Fruit fly (Drosophila melanogaster) whole organism, embryonic: ENCODE results near the gene Myo31DF.

Experiments
- Asciz ChIP-seq: fragments of 200-800 bp; sonication (Bioruptor generic); optimal IDR thresholded peaks from 2 replicates; lab custom pipeline; 2017; ENCODE audit warnings: missing biosample characterization, mild to moderate bottlenecking, missing genetic modification characterization, missing genetic modification reagents
- B-H2 ChIP-seq: fragments of 200-800 bp; sonication (Bioruptor generic); optimal IDR thresholded peaks from 2 replicates; lab custom pipeline; 2018; ENCODE audit warnings: missing biosample characterization, mild to moderate bottlenecking, missing genetic modification characterization
- CG11696 ChIP-seq: fragments of 200-800 bp; sonication (Bioruptor generic); IDR thresholded peaks from 2 replicates; pipeline ENCODE4 v1.3.6; 2022; ENCODE audit warnings: missing biosample characterization, missing genetic modification characterization
- CG13287 ChIP-seq: fragments of 200-800 bp; sonication (Bioruptor generic); IDR thresholded peaks from 2 replicates; pipeline ENCODE4 v1.3.6; 2022; ENCODE audit warnings: missing biosample characterization, missing genetic modification characterization; ENCODE audit not compliant: partially characterized antibody
- CG16815 ChIP-seq: fragments of 200-800 bp; sonication (Bioruptor generic); optimal IDR thresholded peaks from 3 replicates; lab custom pipeline; 2017; ENCODE audit warnings: missing biosample characterization, mild to moderate bottlenecking, missing genetic modification characterization
- CG17612 ChIP-seq: fragments of 200-800 bp; sonication (Bioruptor generic); IDR thresholded peaks from 2 replicates; pipeline ENCODE4 v1.3.6; 2022; ENCODE audit warnings: missing biosample characterization, missing genetic modification characterization
- CG18011 ChIP-seq: fragments of 200-800 bp; sonication (Bioruptor generic); optimal IDR thresholded peaks from 2 replicates; lab custom pipeline; 2017; ENCODE audit warnings: missing biosample characterization, missing genetic modification characterization, mild to moderate bottlenecking, moderate library complexity, missing genotype
- CG1832 ChIP-seq: fragments of 200-800 bp; sonication (Bioruptor generic); optimal IDR thresholded peaks from 2 replicates; lab custom pipeline; 2017; ENCODE audit warnings: missing biosample characterization, mild to moderate bottlenecking, missing genetic modification characterization, inconsistent platforms
- CG2120 ChIP-seq: fragments of 200-800 bp; sonication (Bioruptor generic); optimal IDR thresholded peaks from 3 replicates; lab custom pipeline; 2016; ENCODE audit warnings: missing biosample characterization, missing genetic modification characterization
- CG3065 ChIP-seq: fragments of 200-800 bp; sonication (Bioruptor generic); optimal IDR thresholded peaks from 2 replicates; lab custom pipeline; 2016; ENCODE audit warnings: missing biosample characterization, missing genetic modification characterization
- CG4282 ChIP-seq: fragments of 200-800 bp; sonication (Bioruptor generic); optimal IDR thresholded peaks from 2 replicates; lab custom pipeline; 2016; ENCODE audit warnings: missing biosample characterization, missing genetic modification characterization
- CG4854 ChIP-seq: fragments of 200-800 bp; sonication (Bioruptor generic); optimal IDR thresholded peaks from 2 replicates; lab custom pipeline; 2016; ENCODE audit warnings: missing biosample characterization, missing genetic modification characterization, inconsistent platforms
- CG5245 ChIP-seq: fragments of 200-800 bp; sonication (Bioruptor generic); optimal IDR thresholded peaks from 3 replicates; lab custom pipeline; 2016; ENCODE audit warnings: missing biosample characterization, missing genetic modification characterization
- CG8089 ChIP-seq: fragments of 200-800 bp; sonication (Bioruptor generic); optimal IDR thresholded peaks from 3 replicates; lab custom pipeline; 2016; ENCODE audit warnings: missing biosample characterization, missing genetic modification characterization
- CG8359 ChIP-seq: fragments of 200-800 bp; sonication (Bioruptor generic); optimal IDR thresholded peaks from 2 replicates; lab custom pipeline; 2017; ENCODE audit warnings: missing biosample characterization, mild to moderate bottlenecking, missing genetic modification characterization, borderline replicate concordance
- CTCF ChIP-seq: fragments of 200-800 bp; sonication (Bioruptor generic); optimal IDR thresholded peaks from 2 replicates; lab custom pipeline; 2017; ENCODE audit warnings: missing biosample characterization, mild to moderate bottlenecking, missing genetic modification characterization, moderate library complexity
- D ChIP-seq, 2 experiments: fragments of 200-800 bp in 1 of 2; fragments of >200 bp in 1 of 2; sonication (Bioruptor generic) in 1 of 2; optimal IDR thresholded peaks; 2 replicates in 1 of 2; 3 replicates in 1 of 2; lab custom pipeline; 2017; ENCODE audit warnings: mild to moderate bottlenecking in 1 of 2, missing biosample characterization in 1 of 2, missing genetic modification characterization in 1 of 2, missing genetic modification reagents in 1 of 2
- Dek ChIP-seq: fragments of 200-800 bp; sonication (Bioruptor generic); optimal IDR thresholded peaks from 3 replicates; lab custom pipeline; 2019; ENCODE audit warnings: missing biosample characterization, mild to moderate bottlenecking, missing genetic modification characterization, moderate library complexity
- Doc2 ChIP-seq: fragments of 200-800 bp; sonication (Bioruptor generic); IDR thresholded peaks from 2 replicates; pipeline ENCODE4 v1.3.6; 2022; ENCODE audit warnings: missing biosample characterization, missing genetic modification characterization
- Doc3 ChIP-seq: fragments of 200-800 bp; sonication (Bioruptor generic); IDR thresholded peaks from 3 replicates; pipeline ENCODE4 v1.3.6; 2022; ENCODE audit warnings: missing biosample characterization, missing genetic modification characterization; ENCODE audit not compliant: partially characterized antibody
- E2f1 ChIP-seq: fragments of 200-800 bp; sonication (Bioruptor generic); IDR thresholded peaks from 2 replicates; pipeline ENCODE4 v1.3.6; 2022; ENCODE audit warnings: missing biosample characterization, missing genetic modification characterization
- E2f2 ChIP-seq: fragments of 200-800 bp; sonication (Bioruptor generic); IDR thresholded peaks from 2 replicates; pipeline ENCODE4 v1.3.6; 2022; ENCODE audit warnings: missing biosample characterization, missing genetic modification characterization
- HLHmδ ChIP-seq: fragments of 200-800 bp; sonication (Bioruptor generic); optimal IDR thresholded peaks from 2 replicates; lab custom pipeline; 2018; ENCODE audit warnings: missing biosample characterization, mild to moderate bottlenecking, missing genetic modification characterization, moderate library complexity
- Hmr ChIP-seq: fragments of 200-800 bp; sonication (Bioruptor generic); optimal IDR thresholded peaks from 3 replicates; lab custom pipeline; 2017; ENCODE audit warnings: mild to moderate bottlenecking, missing biosample characterization, missing genetic modification reagents, missing genetic modification characterization
- Hr78 ChIP-seq, 2 experiments: fragments of 200-800 bp in 1 of 2; fragments of >200 bp in 1 of 2; sonication (Bioruptor generic) in 1 of 2; optimal IDR thresholded peaks; 2 replicates each; lab custom pipeline; 2017 to 2019; ENCODE audit warnings: missing biosample characterization in 2 of 2, missing genetic modification characterization in 2 of 2, mild to moderate bottlenecking in 1 of 2, moderate library complexity in 1 of 2
- Myb ChIP-seq: fragments of 200-800 bp; sonication (Bioruptor generic); optimal IDR thresholded peaks from 2 replicates; lab custom pipeline; 2016; ENCODE audit warnings: missing biosample characterization, missing genetic modification characterization
- Nf-YA ChIP-seq: fragments of 200-800 bp; sonication (Bioruptor generic); IDR thresholded peaks from 2 replicates; pipeline ENCODE4 v1.3.6; 2022; ENCODE audit warnings: missing biosample characterization, missing genetic modification characterization
- Ravus ChIP-seq: fragments of 200-800 bp; sonication (Bioruptor generic); IDR thresholded peaks from 2 replicates; pipeline ENCODE4 v1.3.6; 2022; ENCODE audit warnings: missing biosample characterization, missing genetic modification characterization
- Rfx ChIP-seq: fragments of 200-800 bp; sonication (Bioruptor generic); IDR thresholded peaks from 2 replicates; pipeline ENCODE4 v1.3.6; 2022; ENCODE audit warnings: missing biosample characterization, missing genetic modification characterization
- Sox102F ChIP-seq: fragments of 200-800 bp; sonication (Bioruptor generic); optimal IDR thresholded peaks from 2 replicates; lab custom pipeline; 2018; ENCODE audit warnings: missing biosample characterization, mild to moderate bottlenecking, missing genetic modification characterization, moderate library complexity
- ac ChIP-seq: fragments of 200-800 bp; sonication (Bioruptor generic); optimal IDR thresholded peaks from 3 replicates; lab custom pipeline; 2017; ENCODE audit warnings: missing biosample characterization, mild to moderate bottlenecking, missing genetic modification characterization
- az2 ChIP-seq: fragments of 200-800 bp; sonication (Bioruptor generic); optimal IDR thresholded peaks from 3 replicates; lab custom pipeline; 2016; ENCODE audit warnings: missing biosample characterization, missing genetic modification characterization
- dan ChIP-seq: fragments of 200-800 bp; sonication (Bioruptor generic); IDR thresholded peaks from 2 replicates; pipeline ENCODE4 v1.3.6; 2022; ENCODE audit warnings: missing biosample characterization, missing genetic modification characterization
- gcm ChIP-seq: fragments of 200-800 bp; sonication (Bioruptor generic); optimal IDR thresholded peaks from 2 replicates; lab custom pipeline; 2019; ENCODE audit warnings: missing biosample characterization, mild to moderate bottlenecking, missing genetic modification characterization, moderate library complexity
- her ChIP-seq: fragments of 200-800 bp; sonication (Bioruptor generic); optimal IDR thresholded peaks from 2 replicates; lab custom pipeline; 2016; ENCODE audit warnings: missing biosample characterization, missing genetic modification characterization
- hth ChIP-seq: fragments of >200 bp; optimal IDR thresholded peaks from 2 replicates; lab custom pipeline; 2017; ENCODE audit warnings: inconsistent platforms
- ind ChIP-seq: fragments of 200-800 bp; sonication (Bioruptor generic); optimal IDR thresholded peaks from 3 replicates; lab custom pipeline; 2016; ENCODE audit warnings: missing biosample characterization, missing genetic modification characterization
- lola ChIP-seq, 3 experiments: fragments of >200 bp in 2 of 3; fragments of 200-800 bp in 1 of 3; sonication (Bioruptor generic) in 1 of 3; optimal IDR thresholded peaks; 2 replicates each; lab custom pipeline; 2017 to 2019; ENCODE audit warnings: missing biosample characterization in 3 of 3, missing genetic modification characterization in 3 of 3, mild to moderate bottlenecking in 1 of 3, moderate library complexity in 1 of 3
- pan ChIP-seq, 4 experiments: fragments of >200 bp in 3 of 4; fragments of 200-800 bp in 1 of 4; sonication (Bioruptor generic) in 1 of 4; optimal IDR thresholded peaks in 3 of 4; IDR thresholded peaks in 1 of 4; 2 replicates each; pipeline versions ENCODE4 v1.3.6 to Lab custom; 2017 to 2022; ENCODE audit warnings: missing biosample characterization in 2 of 4, missing genetic modification characterization in 2 of 4, mixed read lengths in 1 of 4
- pita ChIP-seq: fragments of 200-800 bp; sonication (Bioruptor generic); optimal IDR thresholded peaks from 2 replicates; lab custom pipeline; 2017; ENCODE audit warnings: missing biosample characterization, mild to moderate bottlenecking, missing genetic modification characterization
- pzg ChIP-seq: fragments of 200-800 bp; sonication (Bioruptor generic); optimal IDR thresholded peaks from 3 replicates; lab custom pipeline; 2018; ENCODE audit warnings: missing biosample characterization, mild to moderate bottlenecking, missing genetic modification characterization, moderate library complexity
- so ChIP-seq: fragments of 200-800 bp; sonication (Bioruptor generic); IDR thresholded peaks from 3 replicates; pipeline ENCODE4 v1.3.6; 2022; ENCODE audit warnings: missing biosample characterization, missing genetic modification characterization
- stc ChIP-seq: fragments of 200-800 bp; sonication (Bioruptor generic); IDR thresholded peaks from 2 replicates; pipeline ENCODE4 v1.3.6; 2022; ENCODE audit warnings: missing biosample characterization, missing genetic modification characterization
- stwl ChIP-seq: fragments of 200-800 bp; sonication (Bioruptor generic); optimal IDR thresholded peaks from 3 replicates; lab custom pipeline; 2018; ENCODE audit warnings: missing biosample characterization, mild to moderate bottlenecking, missing genetic modification characterization, moderate library complexity
- sug ChIP-seq: fragments of 200-800 bp; optimal IDR thresholded peaks from 2 replicates; lab custom pipeline; 2019; ENCODE audit warnings: missing biosample characterization, mild to moderate bottlenecking, missing genetic modification characterization, moderate library complexity
- ttk ChIP-seq: fragments of 200-800 bp; sonication (Bioruptor generic); IDR thresholded peaks from 2 replicates; pipeline ENCODE4 v2.1.2; 2022; ENCODE audit warnings: missing biosample characterization, missing genetic modification characterization
- tx ChIP-seq: fragments of 200-800 bp; sonication (Bioruptor generic); optimal IDR thresholded peaks from 2 replicates; lab custom pipeline; 2016; ENCODE audit warnings: missing biosample characterization, missing genetic modification characterization
- unpg ChIP-seq: fragments of 200-800 bp; sonication (Bioruptor generic); optimal IDR thresholded peaks from 3 replicates; lab custom pipeline; 2018; ENCODE audit warnings: missing biosample characterization, mild to moderate bottlenecking, missing genetic modification characterization, moderate library complexity
- zfh1 ChIP-seq: fragments of 200-800 bp; sonication (Bioruptor generic); IDR thresholded peaks from 3 replicates; pipeline ENCODE4 v1.3.6; 2022; ENCODE audit warnings: missing biosample characterization, missing genetic modification characterization

Gene Myo31DF

dm6 chr2L:10516470-10517048, 10.0 kb upstream of the Myo31DF start (continued):
- TF ChIP-seq CG4282 (GFP tag; lab: Kevin White, UChicago) (no peak), Hmr (GFP tag; lab: Kevin White, UChicago) (peak; percentile 58), unpg (GFP tag; lab: Kevin White, UChicago) (peak; percentile 12), gcm (GFP tag; lab: Kevin White, UChicago) (peak; percentile 6), CG16815 (GFP tag; lab: Kevin White, UChicago) (peak; percentile 14), CG13287 (GFP tag; lab: Robert Waterston, UW) (no peak; the same call in 1 of the 2 replicates), Doc3 (GFP tag; lab: Robert Waterston, UW) (no peak), Ravus (GFP tag; lab: Robert Waterston, UW) (no peak), Doc2 (GFP tag; lab: Robert Waterston, UW) (no peak), az2 (GFP tag; lab: Kevin White, UChicago) (peak; percentile 32), CG1832 (GFP tag; lab: Kevin White, UChicago) (no peak), Sox102F (no peak), E2f2 (GFP tag; lab: Robert Waterston, UW) (no peak; the same call in none of the 2 replicates), CG17612 (GFP tag; lab: Robert Waterston, UW) (0 out of 2 replicates have a peak, but pooled peaks have one; percentile 14), CG18011 (peak; percentile 30), CG3065 (no peak), hth (no peak), Nf-YA (no peak), CG4854 (peak; percentile 8), stc (GFP tag; lab: Robert Waterston, UW) (no peak), so (GFP tag; lab: Robert Waterston, UW) (no peak), zfh1 (GFP tag; lab: Robert Waterston, UW) (peak; percentile 19; the same call in 1 of the 3 replicates), her (GFP tag; lab: Kevin White, UChicago) (peak; percentile 64), E2f1 (GFP tag; lab: Robert Waterston, UW) (no peak; the same call in none of the 2 replicates), CG11696 (no peak), stwl (no peak), sug (tag; lab: Kevin White, UChicago) (peak; percentile 68), B-H2 (GFP tag; lab: Kevin White, UChicago) (no peak), Rfx (GFP tag; lab: Robert Waterston, UW) (no peak; the same call in 1 of the 2 replicates), ac (GFP tag; lab: Kevin White, UChicago) (no peak), ttk (GFP tag; lab: Robert Waterston, UW) (no peak), CG2120 (GFP tag; lab: Kevin White, UChicago) (peak; percentile 50), pita (GFP tag; lab: Kevin White, UChicago) (no peak), D (optimal IDR thresholded peaks at IDR 0.05; lab: Kevin White, UChicago) (no peak), D (GFP tag; optimal IDR thresholded peaks at IDR 0.05; lab: Kevin White, UChicago) (no peak), CG5245 (GFP tag; lab: Kevin White, UChicago) (no peak), CG8359 (GFP tag; lab: Kevin White, UChicago) (no peak), pan (optimal IDR thresholded peaks at IDR 0.05; lab: Kevin White, UChicago) (no peak), pan (GFP tag; optimal IDR thresholded peaks at IDR 0.05 in 1 of 2, IDR thresholded peaks at IDR 0.05 in 1 of 2) (peak in 1 of 2 experiments; percentile 27), lola (GFP tag; optimal IDR thresholded peaks at IDR 0.05; lab: Kevin White, UChicago) (peak in 1 of 3 experiments; percentile 7), tx (GFP tag; lab: Kevin White, UChicago) (no peak), CG8089 (GFP tag; lab: Kevin White, UChicago) (no peak), dan (GFP tag; lab: Robert Waterston, UW) (no peak), pzg (GFP tag; lab: Kevin White, UChicago) (peak; percentile 44), Asciz (GFP tag; lab: Kevin White, UChicago) (no peak), Myb (GFP tag; lab: Kevin White, UChicago) (peak; percentile 96), ind (peak; percentile 20), CTCF (GFP tag; lab: Kevin White, UChicago) (peak; percentile 40), Dek (tag; lab: Kevin White, UChicago) (no peak), Hr78 (GFP tag; optimal IDR thresholded peaks at IDR 0.05; lab: Kevin White, UChicago) (peak in 1 of 2 experiments; percentile 22), HLHmδ (GFP tag; lab: Kevin White, UChicago) (no peak)
